Worm (Caenorhabditis elegans) whole organism, L3 larva: ENCODE data around the gene C15B12.8.

Experiments
- ceh-28 ChIP-seq: fragments of 150-350 bp; optimal IDR thresholded peaks from 2 replicates; lab custom pipeline; 2014; ENCODE audit warnings: missing biosample characterization, missing genetic modification reagents, missing genetic modification characterization
- elt-2 ChIP-seq: sonication (generic microtip); optimal IDR thresholded peaks from 2 replicates; lab custom pipeline; 2016; ENCODE audit warnings: missing genetic modification reagents, mild to moderate bottlenecking, missing genetic modification characterization, missing compliant biosample characterization
- lin-15B ChIP-seq: fragments of 150-350 bp; optimal IDR thresholded peaks from 2 replicates; lab custom pipeline; 2014; ENCODE audit warnings: missing biosample characterization, missing genetic modification characterization
- nhr-237 ChIP-seq: fragments of 150-350 bp; optimal IDR thresholded peaks from 2 replicates; lab custom pipeline; 2014; ENCODE audit warnings: missing biosample characterization, missing genetic modification characterization
- nhr-77 ChIP-seq: fragments of 150-350 bp; optimal IDR thresholded peaks from 2 replicates; lab custom pipeline; 2014; ENCODE audit warnings: missing biosample characterization, missing genetic modification characterization
- snpc-4 ChIP-seq: fragments of 150-350 bp; optimal IDR thresholded peaks from 2 replicates; lab custom pipeline; 2014; ENCODE audit warnings: missing biosample characterization, missing genetic modification characterization
- zag-1 ChIP-seq: fragments of 150-350 bp; optimal IDR thresholded peaks from 2 replicates; lab custom pipeline; 2014; ENCODE audit warnings: missing biosample characterization, missing genetic modification characterization

DNA sequence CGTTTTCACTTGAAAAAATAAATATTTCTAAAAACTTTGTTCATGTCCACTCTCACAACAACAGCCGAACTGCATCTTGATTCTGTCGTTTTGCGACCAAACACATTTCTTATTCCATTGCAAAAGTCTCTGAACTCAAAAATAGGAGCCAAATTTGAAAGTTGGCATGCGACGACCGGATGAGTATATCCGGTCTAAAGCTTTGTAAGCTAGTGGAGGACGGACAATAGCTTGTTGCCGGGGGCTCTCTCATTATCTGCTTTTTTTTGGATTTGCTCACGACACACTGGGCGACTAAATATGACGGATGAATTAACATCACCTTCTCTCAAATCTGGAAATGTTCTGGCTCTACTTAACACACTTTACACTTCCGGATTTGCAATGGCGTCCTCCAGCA, 12.3 kb upstream of the C15B12.8 start, which contains the start of gene K04E7.1:
- no peak for TF ChIP-seq elt-2 (tag; lab: Kevin White, UChicago)
- no peak for TF ChIP-seq nhr-77 (tag; lab: Kevin White, UChicago)
- TF ChIP-seq zag-1 (tag; lab: Kevin White, UChicago), result no peak
- no peak for TF ChIP-seq lin-15B (tag; lab: Kevin White, UChicago)
- TF ChIP-seq snpc-4 (tag; lab: Kevin White, UChicago), result no peak
- TF ChIP-seq ceh-28 (tag; lab: Kevin White, UChicago), result no peak
- TF ChIP-seq nhr-237 (tag; lab: Kevin White, UChicago), result no peak
